Worm (Caenorhabditis elegans) whole organism, dauer: ENCODE measurements around the gene gpx-5.
"Not testable (repeated sequence)": the region's sequence is repeated elsewhere in the genome, so short reads cannot be mapped to it uniquely, and the experiment has no call there.

Experiments used
- unc-62 ChIP-seq: sonication (generic microtip); optimal IDR thresholded peaks from 2 replicates; lab custom pipeline; 2017; ENCODE audit warnings: missing biosample characterization, missing genetic modification reagents, missing genetic modification characterization

The gpx-5 gene

DNA sequence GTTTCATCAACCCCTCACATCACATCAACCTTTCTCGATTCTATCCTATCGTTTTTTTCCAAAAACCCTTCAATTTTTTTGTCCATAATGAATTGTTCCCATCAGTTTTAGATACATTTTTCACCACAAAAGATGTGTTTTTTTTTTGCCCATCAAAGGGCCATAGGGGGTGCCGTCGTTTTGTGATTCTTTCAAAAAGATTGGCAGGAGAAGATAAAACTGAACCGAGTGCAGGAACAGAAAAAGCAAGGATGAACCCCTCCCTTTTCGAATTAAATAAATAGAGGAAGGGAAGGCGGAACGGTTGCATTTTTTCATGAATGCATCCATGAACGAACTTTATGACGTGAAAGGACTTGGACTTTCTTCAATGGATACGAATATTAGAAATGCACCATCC, 32.5 kb downstream of the gpx-5 start, which contains the start of gene C11E4.7:
Gene C11E4.7 (plus strand): TSS at position 301 of the 400 bp plus-strand sequence.
- TF ChIP-seq unc-62 (GFP tag; lab: Kevin White, UChicago) = no peak

DNA sequence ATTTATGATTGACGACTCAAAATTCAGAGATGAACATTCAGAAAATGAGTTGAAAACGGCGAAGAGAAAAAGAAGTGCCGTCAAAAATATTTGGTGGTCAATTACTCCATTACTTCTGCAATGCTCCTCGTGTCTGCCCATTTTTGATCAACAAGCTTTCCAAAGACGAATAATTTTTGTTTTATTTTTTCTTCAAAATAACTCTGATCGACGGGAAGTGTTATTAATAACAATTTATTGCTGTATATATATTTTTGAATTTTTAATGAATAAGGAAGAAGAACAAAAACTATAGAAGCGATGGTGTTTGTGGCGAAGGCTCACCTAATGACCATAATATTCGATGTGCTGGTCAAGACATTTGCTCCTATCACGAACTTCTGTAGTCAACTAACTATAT, 35.7 kb downstream of the gpx-5 start, which contains the start of gene C11E4.8:
Gene C11E4.8 (plus strand): TSS at position 301 of the 400 bp plus-strand sequence.
- no peak for TF ChIP-seq unc-62 (GFP tag; lab: Kevin White, UChicago)

DNA sequence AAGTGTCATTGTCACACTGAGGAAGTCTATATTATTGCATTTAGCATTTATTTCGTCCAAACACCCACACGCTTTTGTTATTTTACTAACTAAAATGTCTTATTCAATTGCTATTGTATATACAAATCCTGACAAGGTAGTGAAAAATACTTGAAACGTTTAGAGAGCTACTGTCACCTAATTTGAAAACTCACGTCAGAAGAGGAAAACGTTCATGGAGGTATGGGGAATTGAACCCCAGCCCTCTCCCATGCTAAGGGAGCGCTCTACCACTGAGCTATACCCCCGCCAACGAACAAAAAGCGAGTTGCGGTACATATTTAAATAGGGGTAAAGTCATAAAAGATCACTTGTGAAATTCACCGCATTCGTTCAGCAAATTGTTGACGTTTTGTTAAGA, 38.1 kb downstream of the gpx-5 start:
- no peak for TF ChIP-seq unc-62 (GFP tag; lab: Kevin White, UChicago)

DNA sequence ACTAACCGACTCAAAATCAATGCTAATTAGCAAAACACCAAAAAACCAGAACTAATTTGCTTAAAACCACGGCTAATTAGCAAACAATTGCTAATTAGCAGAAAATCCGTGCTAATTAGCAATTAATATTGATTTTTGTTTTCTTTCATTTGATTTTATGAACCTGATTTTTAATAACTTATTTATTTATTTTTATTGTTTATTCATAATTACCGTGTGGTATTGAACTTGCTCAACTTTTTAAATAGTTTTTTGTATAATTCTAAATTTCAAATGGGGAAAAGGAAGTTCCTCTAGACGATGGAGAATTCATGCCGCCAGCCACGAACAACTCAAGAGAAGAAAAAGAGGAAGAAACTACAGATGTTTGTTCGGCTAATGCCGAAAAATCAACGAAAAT, 41.4 kb downstream of the gpx-5 start, which contains the start of gene F34H10.1:
Gene F34H10.1 (plus strand): TSS at position 301 of the 400 bp plus-strand sequence.
- TF ChIP-seq unc-62 (GFP tag; lab: Kevin White, UChicago) = not testable (repeated sequence)

DNA sequence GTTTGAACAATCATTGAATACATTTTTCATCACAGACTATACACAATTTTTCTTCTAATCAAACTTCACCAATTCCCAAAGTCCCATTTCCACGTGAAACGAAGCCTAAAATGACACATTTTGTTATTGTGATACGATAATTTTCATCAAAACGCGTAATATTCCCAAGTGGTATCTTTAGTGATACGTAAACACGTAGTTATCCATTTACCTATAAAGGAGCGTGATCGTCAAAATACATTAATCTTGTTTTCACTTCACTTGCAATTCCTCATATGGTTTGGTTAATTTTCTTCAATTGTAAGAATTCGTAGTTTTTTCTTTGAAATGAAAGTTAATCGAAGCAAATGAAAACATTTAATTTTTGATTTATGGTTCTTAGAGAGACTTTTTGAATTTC, 45.1 kb downstream of the gpx-5 start:
- TF ChIP-seq unc-62 (GFP tag; lab: Kevin White, UChicago) = no peak

DNA sequence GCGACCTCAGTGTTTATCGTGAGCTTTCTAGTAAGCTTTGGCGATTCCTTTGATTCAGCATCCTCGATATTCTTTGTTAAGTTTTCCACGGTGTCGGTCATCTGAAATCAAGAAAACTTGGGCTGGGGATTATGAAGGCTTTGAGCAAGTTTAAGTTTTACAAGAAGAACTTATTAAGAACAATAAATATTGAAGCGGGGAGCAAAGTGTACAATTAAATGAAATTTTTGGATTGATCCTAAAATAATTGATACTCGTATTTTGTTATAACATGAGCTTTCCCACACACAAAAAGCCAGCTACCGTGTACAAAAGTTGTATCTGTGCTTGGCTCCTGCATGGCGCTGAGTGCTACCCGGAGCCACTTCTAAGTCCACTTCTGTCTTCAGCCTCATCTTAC, 50.5 kb downstream of the gpx-5 start, which contains the start of gene F34H10.3:
Gene F34H10.3 (minus strand): TSS at position 101 of the 400 bp plus-strand sequence.
- TF ChIP-seq unc-62 (GFP tag; lab: Kevin White, UChicago) = no peak

DNA sequence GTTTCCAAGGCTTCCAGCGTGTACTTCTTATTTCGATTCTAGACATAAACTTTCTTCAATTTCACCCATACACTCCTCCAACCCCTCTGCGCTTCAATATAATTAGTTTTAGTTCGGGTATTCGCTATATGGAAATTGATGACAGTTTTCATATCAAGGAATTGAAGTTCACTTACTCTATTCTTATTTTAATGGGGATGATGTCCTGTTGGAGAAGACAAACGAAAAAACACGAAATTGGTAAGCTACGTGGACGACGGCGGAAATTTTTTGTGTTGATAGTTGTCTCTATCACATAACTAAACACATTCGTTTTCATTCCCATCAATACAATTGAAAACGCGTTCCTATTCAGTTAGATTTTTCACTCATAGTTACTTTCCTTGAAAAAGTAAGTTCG, 50.9 kb downstream of the gpx-5 start, which contains the start of gene F34H10.5:
Gene F34H10.5 (plus strand): TSS at position 301 of the 400 bp plus-strand sequence.
- no peak for TF ChIP-seq unc-62 (GFP tag; lab: Kevin White, UChicago)
